Worm (Caenorhabditis elegans) whole organism, L4 larva: ENCODE measurements around the gene F40A3.7.

Source experiments
- D1046.2 ChIP-seq: fragments of 200-800 bp; sonication (Bioruptor generic); IDR thresholded peaks from 2 replicates; pipeline ENCODE4 v1.3.6; 2022; ENCODE audit warnings: missing genetic modification characterization, missing compliant biosample characterization
- F37D6.2 ChIP-seq: sonication (generic microtip); optimal IDR thresholded peaks from 2 replicates; lab custom pipeline; 2016; ENCODE audit warnings: mild to moderate bottlenecking, missing genetic modification characterization, missing compliant biosample characterization
- F44E2.7 ChIP-seq: fragments of 200-800 bp; sonication (Bioruptor generic); IDR thresholded peaks from 2 replicates; pipeline ENCODE4 v2.1.2; 2022; ENCODE audit warnings: missing genetic modification characterization, missing compliant biosample characterization
- R02D3.7 ChIP-seq: fragments of 150-350 bp; sonication (generic microtip); optimal IDR thresholded peaks from 3 replicates; lab custom pipeline; 2014; ENCODE audit warnings: missing biosample characterization, missing genetic modification characterization
- T20F7.1 ChIP-seq: fragments of 200-800 bp; sonication (Bioruptor generic); optimal IDR thresholded peaks from 2 replicates; lab custom pipeline; 2018; ENCODE audit warnings: mild to moderate bottlenecking, missing genetic modification characterization, missing compliant biosample characterization
- Y48G9A.11 ChIP-seq: fragments of 200-800 bp; sonication (Bioruptor generic); IDR thresholded peaks from 2 replicates; pipeline ENCODE4 v1.3.6; 2022; ENCODE audit warnings: missing genetic modification reagents, missing genetic modification characterization, missing compliant biosample characterization
- ZK546.5 ChIP-seq, 2 experiments: sonication (generic microtip); optimal IDR thresholded peaks; 2 replicates each; lab custom pipeline; 2017; ENCODE audit warnings: missing biosample characterization in 2 of 2, missing genetic modification characterization in 2 of 2
- aly-2 ChIP-seq: sonication (generic microtip); optimal IDR thresholded peaks from 2 replicates; lab custom pipeline; 2018; ENCODE audit warnings: missing biosample characterization, missing genetic modification characterization
- arid-1 ChIP-seq: fragments of 200-800 bp; sonication (Bioruptor generic); conservative IDR thresholded peaks from 2 replicates; pipeline ENCODE4 v1.3.6; 2022; ENCODE audit warnings: missing genetic modification reagents, missing genetic modification characterization, missing compliant biosample characterization
- ceh-44 ChIP-seq: fragments of 200-800 bp; sonication (Bioruptor generic); IDR thresholded peaks from 2 replicates; pipeline ENCODE4 v1.3.6; 2022; ENCODE audit warnings: missing genetic modification reagents, missing genetic modification characterization, missing compliant biosample characterization
- ceh-62 ChIP-seq: sonication (generic microtip); optimal IDR thresholded peaks from 2 replicates; lab custom pipeline; 2017; ENCODE audit warnings: missing biosample characterization, missing genetic modification characterization
- ceh-82 ChIP-seq: sonication (generic microtip); optimal IDR thresholded peaks from 2 replicates; lab custom pipeline; 2017; ENCODE audit warnings: missing biosample characterization, missing genetic modification characterization
- ces-1 ChIP-seq: fragments of 150-350 bp; sonication (generic microtip); optimal IDR thresholded peaks from 4 replicates; lab custom pipeline; 2014; ENCODE audit warnings: missing biosample characterization, missing genetic modification reagents, missing genetic modification characterization
- ctbp-1 ChIP-seq: fragments of 200-800 bp; sonication (Bioruptor generic); IDR thresholded peaks from 2 replicates; pipeline ENCODE4 v1.3.6; 2022; ENCODE audit warnings: missing genetic modification reagents, missing genetic modification characterization, missing compliant biosample characterization
- daf-16 ChIP-seq, 3 experiments: sonication (generic microtip); optimal IDR thresholded peaks; 2 replicates each; lab custom pipeline; 2016 to 2017; ENCODE audit warnings: missing genetic modification characterization in 3 of 3, missing genetic modification reagents in 3 of 3, mild to moderate bottlenecking in 2 of 3, missing compliant biosample characterization in 2 of 3, missing biosample characterization in 1 of 3, moderate library complexity in 1 of 3
- daf-19 ChIP-seq: fragments of 200-800 bp; sonication (Bioruptor generic); conservative IDR thresholded peaks from 2 replicates; pipeline ENCODE4 v1.3.6; 2022; ENCODE audit warnings: missing genetic modification characterization, missing compliant biosample characterization
- egl-27 ChIP-seq: sonication (generic microtip); optimal IDR thresholded peaks from 3 replicates; lab custom pipeline; 2017; ENCODE audit warnings: missing biosample characterization, missing genetic modification reagents, missing genetic modification characterization
- egl-43 ChIP-seq: fragments of 200-800 bp; sonication (Bioruptor generic); IDR thresholded peaks from 2 replicates; pipeline ENCODE4 v1.3.6; 2022; ENCODE audit warnings: missing genetic modification reagents, missing genetic modification characterization, missing compliant biosample characterization
- hlh-11 ChIP-seq: fragments of 200-800 bp; sonication (Bioruptor generic); optimal IDR thresholded peaks from 2 replicates; lab custom pipeline; 2018; ENCODE audit warnings: mild to moderate bottlenecking, missing genetic modification characterization, missing compliant biosample characterization
- hlh-30 ChIP-seq: sonication (generic microtip); optimal IDR thresholded peaks from 2 replicates; lab custom pipeline; 2017; ENCODE audit warnings: antibody characterized with exemption, mild to moderate bottlenecking, missing genetic modification characterization, missing compliant biosample characterization; ENCODE audit not compliant: insufficient read depth
- lim-7 ChIP-seq: fragments of 200-800 bp; sonication (Bioruptor generic); IDR thresholded peaks from 2 replicates; pipeline ENCODE4 v1.3.6; 2022; ENCODE audit warnings: missing genetic modification characterization, missing compliant biosample characterization
- lin-29 ChIP-seq: fragments of 200-800 bp; sonication (Bioruptor generic); IDR thresholded peaks from 2 replicates; pipeline ENCODE4 v1.3.6; 2022; ENCODE audit warnings: missing genetic modification reagents, missing genetic modification characterization, missing compliant biosample characterization
- lin-38 ChIP-seq: fragments of 200-800 bp; sonication (Bioruptor generic); IDR thresholded peaks from 2 replicates; pipeline ENCODE4 v1.3.6; 2022; ENCODE audit warnings: missing genetic modification reagents, missing genetic modification characterization, missing compliant biosample characterization
- lin-39 ChIP-seq: fragments of 150-350 bp; optimal IDR thresholded peaks from 2 replicates; lab custom pipeline; 2014; ENCODE audit warnings: missing biosample characterization, missing genetic modification reagents, missing genetic modification characterization
- mdl-1 ChIP-seq, 2 experiments: fragments of 150-350 bp in 1 of 2; sonication (generic microtip) in 1 of 2; optimal IDR thresholded peaks; 2 replicates each; lab custom pipeline; 2014 to 2017; ENCODE audit warnings: missing biosample characterization in 2 of 2, missing genetic modification characterization in 2 of 2
- mdt-29 ChIP-seq: fragments of 200-800 bp; sonication (Bioruptor generic); IDR thresholded peaks from 2 replicates; pipeline ENCODE4 v1.3.6; 2022; ENCODE audit warnings: missing genetic modification reagents, missing genetic modification characterization, missing compliant biosample characterization
- mep-1 ChIP-seq: fragments of 150-350 bp; sonication (generic microtip); optimal IDR thresholded peaks from 3 replicates; lab custom pipeline; 2014; ENCODE audit warnings: missing biosample characterization, missing genetic modification characterization
- nhr-11 ChIP-seq: fragments of 150-350 bp; optimal IDR thresholded peaks from 2 replicates; lab custom pipeline; 2014; ENCODE audit warnings: missing biosample characterization, missing genetic modification characterization
- nhr-28 ChIP-seq: fragments of 150-350 bp; optimal IDR thresholded peaks from 2 replicates; lab custom pipeline; 2014; ENCODE audit warnings: missing biosample characterization, missing genetic modification characterization
- nhr-48 ChIP-seq: sonication (generic microtip); optimal IDR thresholded peaks from 2 replicates; lab custom pipeline; 2016; ENCODE audit warnings: mild to moderate bottlenecking, missing genetic modification characterization, missing compliant biosample characterization
- nhr-76 ChIP-seq: fragments of 150-350 bp; optimal IDR thresholded peaks from 2 replicates; lab custom pipeline; 2014; ENCODE audit warnings: missing biosample characterization, missing genetic modification characterization
- nhr-77 ChIP-seq: fragments of 150-350 bp; optimal IDR thresholded peaks from 2 replicates; lab custom pipeline; 2014; ENCODE audit warnings: missing biosample characterization, missing genetic modification characterization
- php-3 ChIP-seq: fragments of 200-800 bp; sonication (Bioruptor generic); IDR thresholded peaks from 2 replicates; pipeline ENCODE4 v1.3.6; 2022; ENCODE audit warnings: missing genetic modification reagents, missing genetic modification characterization, missing compliant biosample characterization
- spr-3 ChIP-seq: fragments of 200-800 bp; sonication (Bioruptor generic); optimal IDR thresholded peaks from 2 replicates; lab custom pipeline; 2018; ENCODE audit warnings: mild to moderate bottlenecking, missing genetic modification characterization, missing compliant biosample characterization
- tag-97 ChIP-seq: fragments of 200-800 bp; sonication (Bioruptor generic); IDR thresholded peaks from 2 replicates; pipeline ENCODE4 v1.3.6; 2022; ENCODE audit warnings: missing genetic modification characterization, missing compliant biosample characterization
- unc-130 ChIP-seq: sonication (generic microtip); optimal IDR thresholded peaks from 2 replicates; lab custom pipeline; 2016; ENCODE audit warnings: missing genetic modification reagents, missing genetic modification characterization, missing compliant biosample characterization
- unc-62 ChIP-seq, 3 experiments: fragments of 150-350 bp in 1 of 3; sonication (generic microtip); optimal IDR thresholded peaks in 2 of 3; peaks in 1 of 3; 1 replicate in 1 of 3; 2 replicates in 2 of 3; lab custom pipeline; 2014 to 2017; ENCODE audit warnings: missing biosample characterization in 3 of 3, missing genetic modification characterization in 3 of 3, missing genetic modification reagents in 3 of 3, missing genotype in 1 of 3
- zip-11 ChIP-seq: fragments of 200-800 bp; sonication (Bioruptor generic); IDR thresholded peaks from 2 replicates; pipeline ENCODE4 v1.3.6; 2022; ENCODE audit warnings: missing genetic modification characterization, missing compliant biosample characterization
- ztf-11 ChIP-seq: fragments of 150-350 bp; optimal IDR thresholded peaks from 2 replicates; lab custom pipeline; 2014; ENCODE audit warnings: missing biosample characterization, missing genetic modification characterization

Gene F40A3.7

DNA sequence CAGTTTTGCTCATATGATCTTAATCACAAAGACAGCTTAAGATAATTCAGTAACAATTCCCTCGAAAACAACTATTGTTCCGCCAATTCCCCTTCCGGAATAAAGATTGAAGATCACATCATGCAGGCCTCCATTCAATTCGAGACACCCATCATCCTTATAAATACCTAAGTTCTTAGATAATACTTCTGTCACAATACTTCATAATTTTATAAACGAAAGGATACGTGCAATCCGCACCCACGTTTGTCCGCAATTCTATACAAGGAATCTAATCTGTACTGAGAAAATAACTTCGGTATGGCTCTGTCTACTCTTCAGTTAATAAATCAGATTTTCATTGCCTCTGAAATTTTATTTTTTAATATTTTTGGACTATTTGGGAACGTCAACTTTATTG is 29.0 kb upstream of the F40A3.7 start, which contains the start of gene srsx-5:
TSS of gene srsx-5 (plus strand) at position 301 of the 400 bp plus-strand sequence.
- TF ChIP-seq nhr-77 (tag; lab: Kevin White, UChicago) (no peak), aly-2 (tag; lab: Kevin White, UChicago) (no peak), ctbp-1 (GFP tag; lab: Robert Waterston, UW) (no peak), nhr-76 (tag; lab: Kevin White, UChicago) (no peak), D1046.2 (GFP tag; lab: Robert Waterston, UW) (no peak), ZK546.5 (tag; optimal IDR thresholded peaks at IDR 0.05; lab: Kevin White, UChicago) (no peak), egl-43 (no peak), daf-19 (GFP tag; lab: Robert Waterston, UW) (no peak), nhr-11 (tag; lab: Kevin White, UChicago) (no peak), zip-11 (GFP tag; lab: Robert Waterston, UW) (no peak), nhr-28 (tag; lab: Kevin White, UChicago) (no peak), tag-97 (GFP tag; lab: Robert Waterston, UW) (no peak), lim-7 (GFP tag; lab: Robert Waterston, UW) (no peak), hlh-11 (tag; lab: Kevin White, UChicago) (no peak), php-3 (GFP tag; lab: Robert Waterston, UW) (no peak)

DNA sequence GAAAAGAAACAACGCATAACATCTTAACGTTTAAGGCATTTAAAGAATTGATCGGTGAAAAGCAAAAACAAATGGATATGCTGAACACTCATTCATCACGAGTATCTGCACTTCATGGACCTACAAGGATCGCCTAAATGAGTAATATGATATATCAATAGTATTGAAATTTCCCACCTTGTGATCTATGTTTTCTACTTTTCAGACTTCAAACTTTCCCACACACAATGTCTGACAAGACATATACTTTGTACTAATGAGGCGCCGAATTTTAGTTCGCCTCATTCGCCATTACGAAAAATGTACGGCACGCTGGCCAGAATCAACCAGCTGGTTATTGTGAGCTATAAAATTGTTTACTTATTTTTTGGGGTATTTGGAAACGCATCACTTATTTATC is 27.1 kb upstream of the F40A3.7 start, which contains the start of gene srsx-6:
TSS of gene srsx-6 (plus strand) at position 301 of the 400 bp plus-strand sequence.
- TF ChIP-seq ces-1 (GFP tag; lab: Kevin White, UChicago), result no peak
- no peak for TF ChIP-seq egl-27 (tag; lab: Kevin White, UChicago)
- no peak for TF ChIP-seq lin-29 (GFP tag; lab: Robert Waterston, UW)
- no peak for TF ChIP-seq ceh-44
- TF ChIP-seq arid-1 (GFP tag; lab: Robert Waterston, UW), result no peak
- no peak for TF ChIP-seq unc-130 (GFP tag; lab: Kevin White, UChicago)
- no peak for TF ChIP-seq ceh-82 (tag; lab: Kevin White, UChicago)
- no peak for TF ChIP-seq daf-16 (GFP tag; optimal IDR thresholded peaks at IDR 0.05; lab: Kevin White, UChicago)
- TF ChIP-seq daf-16 (tag; optimal IDR thresholded peaks at IDR 0.05; lab: Kevin White, UChicago), result no peak
- no peak for TF ChIP-seq mdl-1 (tag; optimal IDR thresholded peaks at IDR 0.05; lab: Kevin White, UChicago)
- TF ChIP-seq ceh-62 (tag; lab: Kevin White, UChicago), result no peak
- TF ChIP-seq spr-3 (GFP tag; lab: Kevin White, UChicago), result no peak
- TF ChIP-seq R02D3.7 (tag; lab: Kevin White, UChicago), result no peak
- no peak for TF ChIP-seq F44E2.7 (GFP tag; lab: Robert Waterston, UW)
- no peak for TF ChIP-seq D1046.2 (GFP tag; lab: Robert Waterston, UW)
- no peak for TF ChIP-seq mdt-29
- TF ChIP-seq lin-39 (tag; lab: Kevin White, UChicago), result no peak
- TF ChIP-seq zip-11 (GFP tag; lab: Robert Waterston, UW), result no peak
- TF ChIP-seq ztf-11 (tag; lab: Kevin White, UChicago), result no peak

DNA sequence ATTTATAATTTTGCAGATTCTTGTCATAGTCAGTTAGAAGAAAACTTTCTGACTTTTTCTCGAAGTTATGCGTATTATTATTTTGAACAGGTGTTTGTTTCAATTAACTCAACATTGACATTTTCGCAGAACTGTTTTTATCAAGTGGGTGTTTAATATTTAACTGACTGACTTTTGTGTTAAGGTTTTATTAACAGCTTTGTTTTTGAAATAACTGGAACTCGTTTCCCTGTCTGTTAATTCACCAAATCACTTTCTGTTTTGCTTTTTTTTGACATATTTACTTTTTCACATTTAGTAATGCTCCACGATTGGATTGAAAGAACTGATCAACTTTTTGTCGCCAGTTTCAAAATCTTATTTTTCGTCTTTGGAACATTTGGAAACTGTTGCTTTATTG is 25.8 kb upstream of the F40A3.7 start, which contains the start of gene srsx-7:
TSS of gene srsx-7 (plus strand) at position 301 of the 400 bp plus-strand sequence.
- no peak for TF ChIP-seq D1046.2 (GFP tag; lab: Robert Waterston, UW)
- no peak for TF ChIP-seq lin-38
- no peak for TF ChIP-seq nhr-48 (tag; lab: Kevin White, UChicago)
- no peak for TF ChIP-seq hlh-30 (tag; lab: Kevin White, UChicago)
- no peak for TF ChIP-seq mdl-1 (tag; optimal IDR thresholded peaks at IDR 0.05; lab: Kevin White, UChicago)
- TF ChIP-seq, all 104 proteins: peak for 0

DNA sequence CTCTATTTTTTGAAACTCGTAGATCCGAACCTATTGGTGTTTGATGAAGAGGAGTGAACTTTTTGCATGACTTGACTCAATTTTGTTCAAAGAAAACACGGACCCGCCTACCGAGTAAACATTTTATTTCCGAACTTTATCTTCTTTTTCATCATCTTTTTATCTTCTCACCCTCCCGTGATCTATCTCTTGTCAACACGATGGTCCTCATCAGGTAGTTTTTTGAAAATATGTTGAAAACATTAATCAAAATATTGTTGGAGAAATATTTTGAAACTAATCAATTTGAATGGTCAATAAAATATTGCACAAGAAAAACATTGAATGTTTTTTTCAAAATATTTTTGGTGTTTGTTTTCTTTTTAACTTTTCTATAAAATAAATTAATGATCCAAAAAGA is 8.8 kb upstream of the F40A3.7 start:
- TF ChIP-seq daf-16 (GFP tag; optimal IDR thresholded peaks at IDR 0.05; lab: Kevin White, UChicago), result peak in 1 of 2 experiments; percentile 94
- no peak for TF ChIP-seq daf-16 (tag; optimal IDR thresholded peaks at IDR 0.05; lab: Kevin White, UChicago)
- no peak for TF ChIP-seq mep-1 (tag; lab: Kevin White, UChicago)
- no peak for TF ChIP-seq F37D6.2 (tag; lab: Kevin White, UChicago)
- no peak for TF ChIP-seq Y48G9A.11
- TF ChIP-seq unc-62 (GFP tag; optimal IDR thresholded peaks at IDR 0.05 in 1 of 2; lab: Kevin White, UChicago), result no peak
- no peak for TF ChIP-seq unc-62 (tag; optimal IDR thresholded peaks at IDR 0.05; lab: Kevin White, UChicago)
- TF ChIP-seq ceh-62 (tag; lab: Kevin White, UChicago), result no peak
- TF ChIP-seq T20F7.1 (GFP tag; lab: Kevin White, UChicago), result no peak
- TF ChIP-seq daf-19 (GFP tag; lab: Robert Waterston, UW), result no peak
- TF ChIP-seq, all 104 proteins: peak for 1
